Fruit fly (Drosophila melanogaster) whole organism: ENCODE measurements around the gene CG43052.

Experiments
- CG8478 ChIP-seq: fragments of >200 bp; optimal IDR thresholded peaks from 2 replicates; lab custom pipeline; 2018; ENCODE audit warnings: inconsistent platforms
- Dll ChIP-seq: fragments of >200 bp; optimal IDR thresholded peaks from 2 replicates; lab custom pipeline; 2017
- EcR ChIP-seq, 2 experiments: fragments of >200 bp; optimal IDR thresholded peaks; 2 replicates each; lab custom pipeline; 2017; ENCODE audit warnings: missing biosample characterization in 2 of 2, missing genetic modification characterization in 2 of 2, missing genetic modification reagents in 2 of 2
- pan ChIP-seq: fragments of >200 bp; optimal IDR thresholded peaks from 2 replicates; lab custom pipeline; 2017
- psq ChIP-seq: fragments of >200 bp; optimal IDR thresholded peaks from 2 replicates; lab custom pipeline; 2017
- usp ChIP-seq: fragments of >200 bp; optimal IDR thresholded peaks from 2 replicates; lab custom pipeline; 2017; ENCODE audit warnings: missing biosample characterization, missing genetic modification characterization, mixed read lengths

The CG43052 gene

DNA sequence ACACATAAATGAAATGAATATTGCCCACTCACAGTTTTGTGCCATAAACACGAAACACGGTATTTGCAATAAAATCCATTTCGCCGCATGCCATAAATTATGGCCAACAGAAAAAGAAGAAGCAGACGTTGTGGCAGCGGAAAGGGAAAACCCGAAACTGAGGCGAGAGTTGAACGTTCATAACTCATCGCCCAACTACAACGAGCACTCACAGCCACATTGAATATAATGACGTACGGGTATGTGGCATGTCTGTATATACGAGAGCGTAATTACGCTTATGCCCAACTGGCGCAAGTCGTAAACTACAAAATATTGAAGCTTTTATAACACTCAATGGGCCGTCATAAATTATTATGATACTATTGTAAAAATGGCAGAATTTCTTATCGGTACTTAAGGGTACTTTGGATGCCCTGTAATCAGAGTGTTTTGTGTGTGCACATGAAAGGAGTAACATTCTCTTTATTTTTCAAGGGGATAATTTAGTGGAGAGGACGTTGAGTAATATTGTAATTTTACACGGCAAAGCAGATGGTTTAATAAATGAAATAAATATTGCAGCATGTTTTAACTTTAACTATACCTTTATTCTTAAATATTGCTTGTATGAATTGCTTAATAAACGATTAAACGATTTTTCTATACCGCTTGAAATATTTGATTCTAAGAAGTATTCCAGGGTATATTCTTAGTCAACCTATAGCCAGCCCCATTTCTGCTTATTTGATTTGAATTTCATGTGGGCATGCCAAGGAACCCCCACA, 42.6 kb downstream of the CG43052 start:
- TF ChIP-seq psq (lab: Kevin White, UChicago) (no peak), Dll (no peak)

DNA sequence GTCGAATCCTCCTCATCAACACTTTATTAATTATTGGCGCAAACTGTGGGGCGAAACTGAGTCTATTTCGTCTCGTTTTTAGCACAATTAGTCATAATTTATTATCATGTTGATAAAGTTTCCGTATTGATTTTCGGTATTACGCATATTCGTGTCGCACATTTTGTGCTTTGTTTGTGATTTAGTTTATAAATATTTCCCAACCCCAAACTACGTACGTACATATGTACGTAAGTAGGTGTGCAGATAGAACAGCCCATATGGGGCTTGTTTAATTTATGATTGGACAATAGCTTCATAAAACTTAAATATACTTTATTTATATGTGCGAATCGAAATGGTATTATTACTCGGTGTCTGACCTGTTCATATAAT, 43.2 kb downstream of the CG43052 start:
- TF ChIP-seq pan (lab: Kevin White, UChicago), result no peak
- TF ChIP-seq usp (GFP tag; lab: Kevin White, UChicago), result no peak
- TF ChIP-seq CG8478, result no peak
- no peak for TF ChIP-seq EcR (GFP tag; optimal IDR thresholded peaks at IDR 0.05; lab: Kevin White, UChicago)
- no peak for TF ChIP-seq Dll
- TF ChIP-seq psq (lab: Kevin White, UChicago), result no peak

DNA sequence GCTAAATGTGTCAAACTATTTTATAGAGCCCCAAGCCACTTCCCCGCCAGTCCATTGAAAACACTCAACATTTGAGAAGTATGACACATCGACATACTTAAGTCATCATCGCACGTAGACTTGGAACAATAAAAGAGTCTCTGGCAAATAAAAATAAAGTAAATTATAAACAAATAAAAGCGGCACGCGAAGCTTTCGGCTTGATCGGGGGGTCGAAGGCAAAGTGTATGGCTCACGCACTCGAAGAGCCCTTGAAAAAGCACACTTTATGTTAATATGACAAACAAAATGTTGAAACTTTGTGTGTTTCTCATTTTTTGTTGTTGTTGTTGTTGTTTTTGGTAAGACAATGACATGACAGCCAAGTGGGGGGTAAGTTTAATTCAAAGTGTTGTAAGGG, 44.4 kb downstream of the CG43052 start:
- TF ChIP-seq usp (GFP tag; lab: Kevin White, UChicago) (no peak), EcR (GFP tag; optimal IDR thresholded peaks at IDR 0.05; lab: Kevin White, UChicago) (no peak), psq (lab: Kevin White, UChicago) (no peak)

DNA sequence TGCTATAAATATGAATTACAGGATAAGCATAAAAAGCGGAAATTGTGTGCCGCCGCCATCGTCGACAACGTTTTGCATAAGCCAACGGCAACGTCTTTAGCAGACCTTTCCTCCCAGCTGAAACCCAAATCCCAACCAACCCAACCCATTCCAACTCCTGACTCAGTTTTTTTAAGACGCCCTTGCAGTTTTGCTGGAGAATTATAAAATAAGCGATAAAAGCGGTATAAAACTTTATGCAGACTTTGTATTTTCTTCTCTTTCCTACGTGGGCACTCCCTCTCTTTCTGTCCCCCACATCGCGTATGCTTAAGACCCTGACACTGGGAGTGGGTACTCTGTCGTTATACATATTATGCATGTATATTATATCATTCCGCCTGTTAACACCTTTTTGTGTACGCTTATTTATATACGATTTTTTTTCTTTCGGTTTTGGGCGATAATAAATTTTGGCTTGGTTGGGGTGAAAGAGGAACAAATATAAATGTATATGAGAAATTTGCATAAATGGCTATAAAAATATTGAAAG, 45.3 kb downstream of the CG43052 start:
- no peak for TF ChIP-seq Dll
- no peak for TF ChIP-seq usp (GFP tag; lab: Kevin White, UChicago)
- no peak for TF ChIP-seq CG8478
- TF ChIP-seq pan (lab: Kevin White, UChicago), result no peak
- TF ChIP-seq EcR (GFP tag; optimal IDR thresholded peaks at IDR 0.05; lab: Kevin White, UChicago), result no peak
- TF ChIP-seq psq (lab: Kevin White, UChicago), result no peak

DNA sequence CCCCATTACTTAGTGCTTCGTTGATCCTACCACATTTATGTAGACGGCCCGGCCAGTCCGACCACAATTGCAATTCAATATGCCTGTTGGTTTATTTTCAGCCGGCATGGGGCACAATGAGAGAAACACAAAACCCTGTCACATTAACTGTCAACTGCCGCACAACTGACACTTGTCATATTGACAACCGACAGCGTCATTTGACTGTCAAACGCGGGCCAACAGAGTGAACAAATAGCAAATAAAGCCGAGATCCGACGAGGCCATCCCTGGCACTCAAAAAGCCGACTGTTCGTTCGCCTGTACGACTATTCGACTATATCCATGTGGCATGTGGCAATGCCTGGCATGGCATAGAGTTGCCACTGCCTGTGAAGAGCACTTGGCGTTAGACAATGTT, 46.1 kb downstream of the CG43052 start:
- TF ChIP-seq EcR (GFP tag; optimal IDR thresholded peaks at IDR 0.05; lab: Kevin White, UChicago), result no peak
- TF ChIP-seq psq (lab: Kevin White, UChicago), result no peak
- no peak for TF ChIP-seq usp (GFP tag; lab: Kevin White, UChicago)
- no peak for TF ChIP-seq Dll
- TF ChIP-seq pan (lab: Kevin White, UChicago), result no peak
- no peak for TF ChIP-seq CG8478

DNA sequence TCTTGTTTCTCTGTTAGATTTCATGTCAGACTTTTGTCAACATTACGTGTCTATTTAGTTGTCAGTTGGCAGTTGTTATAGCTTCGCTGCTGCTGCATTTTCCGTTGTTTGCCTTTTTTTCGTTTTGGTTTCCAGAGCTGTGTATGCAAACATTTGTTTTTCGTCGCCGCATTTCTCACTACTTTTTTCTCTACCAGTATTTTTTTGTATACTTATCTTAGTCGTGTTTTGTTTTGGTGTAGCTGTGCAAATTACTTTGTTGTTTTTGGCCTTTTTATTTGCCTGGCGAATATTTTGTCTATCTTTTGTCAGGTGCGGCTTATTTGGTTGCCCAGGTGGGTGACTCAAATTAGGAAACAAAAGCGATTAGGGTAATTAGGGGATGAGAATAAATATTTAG, 46.7 kb downstream of the CG43052 start:
- TF ChIP-seq EcR (GFP tag; optimal IDR thresholded peaks at IDR 0.05; lab: Kevin White, UChicago) (no peak), pan (lab: Kevin White, UChicago) (no peak), usp (GFP tag; lab: Kevin White, UChicago) (no peak), CG8478 (no peak), Dll (no peak), psq (lab: Kevin White, UChicago) (no peak)

DNA sequence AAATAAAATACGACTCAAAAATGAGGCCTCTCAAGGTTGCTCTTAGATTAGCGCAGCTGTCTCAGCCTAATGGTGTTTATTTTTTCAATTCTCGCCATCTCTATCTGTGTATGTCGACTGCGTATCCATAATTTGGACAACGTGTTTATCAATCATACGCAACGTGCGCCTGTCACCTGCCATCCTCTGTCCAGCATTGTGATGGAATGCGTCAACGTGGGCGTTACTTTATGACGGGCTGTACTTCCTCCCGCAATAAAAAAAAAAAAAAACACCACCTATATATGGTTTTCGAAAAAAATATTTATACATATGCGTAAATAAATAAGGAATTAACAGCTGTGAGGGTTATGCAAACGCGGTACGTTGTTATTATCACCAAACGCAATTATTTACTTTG, 47.4 kb downstream of the CG43052 start:
- no peak for TF ChIP-seq Dll
- TF ChIP-seq psq (lab: Kevin White, UChicago), result no peak
- no peak for TF ChIP-seq usp (GFP tag; lab: Kevin White, UChicago)
- no peak for TF ChIP-seq CG8478
- TF ChIP-seq pan (lab: Kevin White, UChicago), result no peak
- TF ChIP-seq EcR (GFP tag; optimal IDR thresholded peaks at IDR 0.05; lab: Kevin White, UChicago), result no peak

DNA sequence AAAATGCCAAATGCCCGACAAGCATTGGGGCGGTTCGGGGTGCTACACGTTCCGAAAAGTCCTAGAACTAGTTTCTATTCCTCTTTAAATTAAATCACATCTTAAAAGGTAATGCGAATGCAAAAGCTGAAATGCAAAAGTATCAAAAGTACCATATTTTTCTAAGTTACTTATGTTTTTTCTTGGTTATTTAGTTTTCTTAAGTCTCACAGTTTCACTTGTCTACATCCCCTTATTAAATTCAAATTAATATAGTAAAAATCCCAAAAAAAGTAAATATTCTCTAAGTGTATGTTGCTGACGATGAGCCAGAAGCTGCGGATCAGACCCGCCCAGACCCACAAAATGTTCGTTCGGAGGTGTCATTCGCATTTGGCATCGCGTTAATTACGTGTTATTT, 48.8 kb downstream of the CG43052 start:
- TF ChIP-seq Dll (no peak), psq (lab: Kevin White, UChicago) (no peak), EcR (GFP tag; optimal IDR thresholded peaks at IDR 0.05; lab: Kevin White, UChicago) (no peak), pan (lab: Kevin White, UChicago) (no peak), usp (GFP tag; lab: Kevin White, UChicago) (no peak)

DNA sequence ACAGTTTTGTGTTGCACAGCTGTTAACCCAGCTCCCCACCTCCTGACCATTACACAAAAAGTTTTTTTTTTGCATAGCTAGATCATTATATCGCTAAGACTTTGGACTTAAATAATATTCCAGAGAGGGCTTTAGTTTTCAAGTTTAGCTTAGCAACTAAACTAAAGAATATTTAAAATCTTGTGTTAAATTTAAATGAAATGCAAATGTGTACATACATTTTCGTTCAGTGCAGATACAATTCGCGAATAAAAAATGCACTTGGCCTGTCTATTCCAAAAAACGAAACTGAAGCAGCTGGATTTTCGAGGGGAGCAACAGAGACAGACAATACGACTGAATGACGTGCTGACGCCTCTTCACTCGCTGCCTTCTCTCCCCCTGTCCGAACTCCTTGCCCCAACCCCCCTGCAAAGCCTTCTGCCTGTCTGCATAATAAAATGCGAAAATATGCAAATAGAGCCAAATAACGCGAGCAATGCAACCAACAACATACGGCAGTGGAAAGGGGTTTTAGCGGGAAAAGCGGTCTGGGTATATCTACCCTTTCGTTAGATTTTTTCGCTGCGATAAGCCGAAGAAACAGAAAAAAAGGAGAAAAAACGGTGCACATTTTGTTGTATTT, 49.9 kb downstream of the CG43052 start:
- TF ChIP-seq EcR (GFP tag; optimal IDR thresholded peaks at IDR 0.05; lab: Kevin White, UChicago), result no peak
- TF ChIP-seq pan (lab: Kevin White, UChicago), result no peak
- no peak for TF ChIP-seq psq (lab: Kevin White, UChicago)
- TF ChIP-seq CG8478, result no peak
- TF ChIP-seq Dll, result no peak
- no peak for TF ChIP-seq usp (GFP tag; lab: Kevin White, UChicago)
